Fruit fly (Drosophila melanogaster): ENCODE results near the gene CG10616.

CG10616 gene

DNA sequence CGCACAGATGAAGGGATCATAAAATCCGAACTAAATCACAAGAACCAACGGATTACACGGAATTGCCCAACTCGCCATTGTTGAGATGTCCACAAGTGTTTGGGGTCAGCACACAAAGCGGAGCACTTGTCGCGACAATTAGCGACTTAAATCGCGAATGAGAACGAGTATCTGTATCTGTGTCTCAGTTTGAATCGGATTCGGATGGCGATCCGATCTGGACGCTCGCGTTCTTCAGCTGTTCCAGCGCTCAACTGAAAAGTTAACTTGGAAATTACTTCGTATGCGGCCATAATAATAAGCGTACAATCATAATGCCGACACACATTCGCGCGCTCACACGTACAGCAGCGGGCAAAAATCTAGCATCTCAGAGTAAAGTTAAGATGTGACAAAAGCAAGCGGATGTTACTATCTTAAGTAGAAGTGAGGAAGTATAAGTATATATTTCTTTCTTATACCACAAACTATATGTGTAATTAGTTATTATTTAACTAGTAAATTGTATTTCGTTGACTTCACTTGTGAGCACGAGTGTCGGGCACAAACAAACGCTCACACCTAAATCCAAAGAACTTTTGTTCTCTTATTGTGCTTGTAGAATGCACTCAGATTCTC is 19.0 kb downstream of the CG10616 start, which contains the start of gene CG10660 (continued):
- TF ChIP-seq CrebB (tag; optimal IDR thresholded peaks at IDR 0.05): peak; percentile 84
- TF ChIP-seq Vsx1 (GFP tag; optimal IDR thresholded peaks at IDR 0.05): peak; percentile 77
- TF ChIP-seq CG4820 (GFP tag; optimal IDR thresholded peaks at IDR 0.05): peak; percentile 87
- peak; percentile 93 for TF ChIP-seq CG31441 (GFP tag; IDR thresholded peaks at IDR 0.05)
- TF ChIP-seq lmd (GFP tag; IDR thresholded peaks at IDR 0.05): peak; percentile 83
- TF ChIP-seq lbe (GFP tag; optimal IDR thresholded peaks at IDR 0.05): peak; percentile 80
- peak; percentile 55 for TF ChIP-seq maf-S (GFP tag; optimal IDR thresholded peaks at IDR 0.05)
- peak; percentile 75 for TF ChIP-seq peb (GFP tag; IDR thresholded peaks at IDR 0.05)
- peak; percentile 66 for TF ChIP-seq CG12942 (GFP tag; optimal IDR thresholded peaks at IDR 0.05)
- peak; percentile 80 for TF ChIP-seq CG12299 (tag; optimal IDR thresholded peaks at IDR 0.05)
- TF ChIP-seq her (GFP tag; optimal IDR thresholded peaks at IDR 0.05): peak; percentile 41
- TF ChIP-seq da (GFP tag; optimal IDR thresholded peaks at IDR 0.05): peak; percentile 25
- no peak for TF ChIP-seq lov (optimal IDR thresholded peaks at IDR 0.05)
- TF ChIP-seq lov (GFP tag; IDR thresholded peaks at IDR 0.05): peak; percentile 76; the same call in 1 of the 3 replicates
- TF ChIP-seq Dp (GFP tag; optimal IDR thresholded peaks at IDR 0.05): no peak
- TF ChIP-seq ap (GFP tag; IDR thresholded peaks at IDR 0.05): peak; percentile 81
- peak; percentile 41 for TF ChIP-seq CTCF (GFP tag; optimal IDR thresholded peaks at IDR 0.05)
- peak; percentile 89 for TF ChIP-seq bcd (GFP tag; optimal IDR thresholded peaks at IDR 0.05)
- peak; percentile 40 for TF ChIP-seq CG1792 (GFP tag; optimal IDR thresholded peaks at IDR 0.05)
- TF ChIP-seq Lhr (GFP tag; optimal IDR thresholded peaks at IDR 0.05): peak; percentile 66
- peak; percentile 67 for TF ChIP-seq CG18764 (GFP tag; optimal IDR thresholded peaks at IDR 0.05)
- TF ChIP-seq Doc2 (GFP tag; IDR thresholded peaks at IDR 0.05): no peak
- TF ChIP-seq dati (GFP tag; IDR thresholded peaks at IDR 0.05): peak; percentile 50; the same call in 1 of the 2 replicates
- peak; percentile 85 for TF ChIP-seq Optix (GFP tag; IDR thresholded peaks at IDR 0.05)
- TF ChIP-seq CG9609 (GFP tag; optimal IDR thresholded peaks at IDR 0.05): peak; percentile 31
- TF ChIP-seq emc (GFP tag; optimal IDR thresholded peaks at IDR 0.05): no peak
- peak; percentile 83 for TF ChIP-seq Hsf (GFP tag; optimal IDR thresholded peaks at IDR 0.05)
- peak; percentile 72 to 87 for TF ChIP-seq dpn (GFP tag; optimal IDR thresholded peaks at IDR 0.05)
- TF ChIP-seq cas (GFP tag; IDR thresholded peaks at IDR 0.05): peak; percentile 51; the same call in 1 of the 2 replicates
- no peak for TF ChIP-seq HLHmδ (GFP tag; optimal IDR thresholded peaks at IDR 0.05)
- peak; percentile 95 for TF ChIP-seq Drgx (GFP tag; IDR thresholded peaks at IDR 0.05)
- peak; percentile 91 for TF ChIP-seq CG7556 (GFP tag; optimal IDR thresholded peaks at IDR 0.05)
- no peak for TF ChIP-seq Neu2 (GFP tag; optimal IDR thresholded peaks at IDR 0.05; ENCODE audit: borderline replicate concordance)
- peak; percentile 54; the same call in 1 of the 2 replicates for TF ChIP-seq MBD-R2 (GFP tag; IDR thresholded peaks at IDR 0.05)
- peak; percentile 37 for TF ChIP-seq Sry-β (GFP tag; optimal IDR thresholded peaks at IDR 0.05)
- peak; percentile 36 for TF ChIP-seq Myb (GFP tag; optimal IDR thresholded peaks at IDR 0.05)
- TF ChIP-seq CG15269 (tag; optimal IDR thresholded peaks at IDR 0.05): peak; percentile 91
- TF ChIP-seq CG17359 (tag; optimal IDR thresholded peaks at IDR 0.05): peak; percentile 91
- no peak for TF ChIP-seq Lpt (GFP tag; optimal IDR thresholded peaks at IDR 0.05)
- TF ChIP-seq Eip74EF (GFP tag; optimal IDR thresholded peaks at IDR 0.05): peak in 1 of 2 experiments; percentile 87
- peak; percentile 56 for TF ChIP-seq CG6683 (GFP tag; optimal IDR thresholded peaks at IDR 0.05)
- peak; percentile 13 for TF ChIP-seq CG9797 (GFP tag; optimal IDR thresholded peaks at IDR 0.05)
- peak; percentile 64 for TF ChIP-seq sqz (GFP tag; optimal IDR thresholded peaks at IDR 0.05)
- peak; percentile 23; the same call in 1 of the 2 replicates for TF ChIP-seq klu (GFP tag; IDR thresholded peaks at IDR 0.05)
- peak; percentile 67; the same call in 1 of the 2 replicates for TF ChIP-seq CG4730 (GFP tag; IDR thresholded peaks at IDR 0.05)
- TF ChIP-seq ham (GFP tag; IDR thresholded peaks at IDR 0.05): no peak
- peak; percentile 95 for TF ChIP-seq ATbp (GFP tag; optimal IDR thresholded peaks at IDR 0.05)
- peak; percentile 82 for TF ChIP-seq CG14441 (GFP tag; IDR thresholded peaks at IDR 0.05)
- peak; percentile 81 for TF ChIP-seq E2f1 (GFP tag; IDR thresholded peaks at IDR 0.05)
- peak; percentile 93 for TF ChIP-seq Oli (tag; optimal IDR thresholded peaks at IDR 0.05)
- TF ChIP-seq z (GFP tag; IDR thresholded peaks at IDR 0.05): peak; percentile 73
